Worm (Caenorhabditis elegans) whole organism, L1 larva: ENCODE data around the gene C05C12.1.
A peak's percentile ranks its signal among the peaks of the same experiment; 100 is the strongest.

Experiments
- C16A3.4 ChIP-seq: fragments of 150-350 bp; optimal IDR thresholded peaks from 2 replicates; lab custom pipeline; 2014; ENCODE audit warnings: missing biosample characterization, missing genetic modification characterization
- C34B4.2 ChIP-seq: sonication (generic microtip); optimal IDR thresholded peaks from 2 replicates; lab custom pipeline; 2017; ENCODE audit warnings: mild to moderate bottlenecking, missing genetic modification characterization, missing compliant biosample characterization
- Y116A8C.19 ChIP-seq: sonication (generic microtip); optimal IDR thresholded peaks from 2 replicates; lab custom pipeline; 2016; ENCODE audit warnings: missing compliant biosample characterization, missing genetic modification characterization, borderline replicate concordance
- aha-1 ChIP-seq: fragments of 150-350 bp; optimal IDR thresholded peaks from 2 replicates; lab custom pipeline; 2014; ENCODE audit warnings: missing biosample characterization, missing genetic modification characterization
- blmp-1 ChIP-seq: fragments of 150-350 bp; optimal IDR thresholded peaks from 2 replicates; lab custom pipeline; 2014; ENCODE audit warnings: missing biosample characterization, missing genetic modification characterization
- ceh-8 ChIP-seq: fragments of 200-800 bp; sonication (Bioruptor generic); optimal IDR thresholded peaks from 2 replicates; lab custom pipeline; 2018; ENCODE audit warnings: mild to moderate bottlenecking, missing genetic modification characterization, moderate library complexity, missing compliant biosample characterization
- ceh-82 ChIP-seq, 3 experiments: fragments of 150-350 bp in 1 of 3; sonication (generic microtip) in 2 of 3; optimal IDR thresholded peaks; 2 replicates each; lab custom pipeline; 2014 to 2017; ENCODE audit warnings: missing biosample characterization in 3 of 3, missing genetic modification characterization in 3 of 3
- ceh-90 ChIP-seq: sonication (generic microtip); optimal IDR thresholded peaks from 2 replicates; lab custom pipeline; 2016; ENCODE audit warnings: missing genetic modification characterization, missing compliant biosample characterization
- ces-1 ChIP-seq: fragments of 150-350 bp; optimal IDR thresholded peaks from 2 replicates; lab custom pipeline; 2014; ENCODE audit warnings: missing biosample characterization, missing genetic modification reagents, missing genetic modification characterization
- dsc-1 ChIP-seq: sonication (generic microtip); optimal IDR thresholded peaks from 2 replicates; lab custom pipeline; 2016; ENCODE audit warnings: mild to moderate bottlenecking, missing genetic modification characterization, missing compliant biosample characterization
- efl-1 ChIP-seq, 4 experiments: fragments of 150-350 bp; optimal IDR thresholded peaks in 3 of 4; peaks in 1 of 4; 1 replicate in 1 of 4; 2 replicates in 3 of 4; lab custom pipeline; 2014; ENCODE audit warnings: missing biosample characterization in 2 of 4, missing genetic modification characterization in 2 of 4, missing genetic modification reagents in 2 of 4
- efl-3 ChIP-seq: fragments of 200-800 bp; sonication (Bioruptor generic); optimal IDR thresholded peaks from 2 replicates; lab custom pipeline; 2018; ENCODE audit warnings: mild to moderate bottlenecking, missing genetic modification characterization, missing compliant biosample characterization
- elt-2 ChIP-seq: sonication (generic microtip); optimal IDR thresholded peaks from 2 replicates; lab custom pipeline; 2016; ENCODE audit warnings: missing genetic modification characterization, mild to moderate bottlenecking, inconsistent platforms, missing compliant biosample characterization, missing genetic modification reagents
- fkh-4 ChIP-seq: sonication (generic microtip); optimal IDR thresholded peaks from 2 replicates; lab custom pipeline; 2016; ENCODE audit warnings: missing compliant biosample characterization, missing genetic modification characterization, borderline replicate concordance
- fkh-8 ChIP-seq: sonication (generic microtip); optimal IDR thresholded peaks from 2 replicates; lab custom pipeline; 2016; ENCODE audit warnings: mild to moderate bottlenecking, missing genetic modification characterization, missing compliant biosample characterization
- lin-35 ChIP-seq, 2 experiments: fragments of 150-350 bp; optimal IDR thresholded peaks; 2 replicates each; lab custom pipeline; 2014; ENCODE audit warnings: missing biosample characterization in 2 of 2, missing genetic modification characterization in 2 of 2, missing genetic modification reagents in 2 of 2
- lsy-2 ChIP-seq, 2 experiments: fragments of 150-350 bp; optimal IDR thresholded peaks; 2 replicates each; lab custom pipeline; 2014; ENCODE audit warnings: missing biosample characterization in 2 of 2, missing genetic modification characterization in 2 of 2
- mab-9 ChIP-seq: fragments of 200-800 bp; sonication (Bioruptor generic); IDR thresholded peaks from 2 replicates; pipeline ENCODE4 v1.3.6; 2022; ENCODE audit warnings: missing genetic modification reagents, missing genetic modification characterization, missing compliant biosample characterization
- nhr-11 ChIP-seq: fragments of 150-350 bp; optimal IDR thresholded peaks from 2 replicates; lab custom pipeline; 2014; ENCODE audit warnings: missing biosample characterization, missing genetic modification characterization
- nhr-237 ChIP-seq: fragments of 150-350 bp; optimal IDR thresholded peaks from 2 replicates; lab custom pipeline; 2014; ENCODE audit warnings: missing biosample characterization, missing genetic modification characterization
- nhr-28 ChIP-seq: fragments of 150-350 bp; optimal IDR thresholded peaks from 2 replicates; lab custom pipeline; 2014; ENCODE audit warnings: missing biosample characterization, missing genetic modification characterization
- nhr-71 ChIP-seq: sonication (generic microtip); optimal IDR thresholded peaks from 2 replicates; lab custom pipeline; 2016; ENCODE audit warnings: mild to moderate bottlenecking, missing genetic modification characterization, moderate library complexity, missing compliant biosample characterization
- nhr-76 ChIP-seq: sonication (generic microtip); optimal IDR thresholded peaks from 2 replicates; lab custom pipeline; 2017; ENCODE audit warnings: missing biosample characterization, missing genetic modification characterization
- nhr-84 ChIP-seq: sonication (generic microtip); optimal IDR thresholded peaks from 2 replicates; lab custom pipeline; 2017; ENCODE audit warnings: missing biosample characterization, missing genetic modification characterization
- nhr-90 ChIP-seq: sonication (generic microtip); optimal IDR thresholded peaks from 2 replicates; lab custom pipeline; 2016; ENCODE audit warnings: mild to moderate bottlenecking, missing genetic modification characterization, missing compliant biosample characterization; ENCODE audit not compliant: poor library complexity
- rnt-1 ChIP-seq: sonication (generic microtip); optimal IDR thresholded peaks from 2 replicates; lab custom pipeline; 2016; ENCODE audit warnings: mild to moderate bottlenecking, missing genetic modification characterization, moderate library complexity, missing compliant biosample characterization
- snpc-4 ChIP-seq: fragments of 150-350 bp; optimal IDR thresholded peaks from 2 replicates; lab custom pipeline; 2014; ENCODE audit warnings: missing biosample characterization, missing genetic modification characterization
- sup-37 ChIP-seq: fragments of 200-800 bp; sonication (Bioruptor generic); optimal IDR thresholded peaks from 2 replicates; lab custom pipeline; 2018; ENCODE audit warnings: mild to moderate bottlenecking, missing genetic modification characterization, missing compliant biosample characterization
- unc-30 ChIP-seq: sonication (generic microtip); optimal IDR thresholded peaks from 2 replicates; lab custom pipeline; 2017; ENCODE audit warnings: missing biosample characterization, missing genetic modification characterization

The C05C12.1 gene

ce11 chrIV:11298154-11299086 lies 44.6 kb downstream of the C05C12.1 start, which contains the start of the genes B0035.15 and dnj-1 (continued):
- TF ChIP-seq nhr-11 (no peak), ces-1 (GFP tag; lab: Kevin White, UChicago) (no peak), nhr-84 (tag; lab: Kevin White, UChicago) (no peak), lin-35 (GFP tag; optimal IDR thresholded peaks at IDR 0.05; lab: Kevin White, UChicago) (peak; percentile 21 to 23), C16A3.4 (tag; lab: Kevin White, UChicago) (peak; percentile 30), blmp-1 (peak; percentile 89), snpc-4 (peak; percentile 23), lsy-2 (tag; optimal IDR thresholded peaks at IDR 0.05; lab: Kevin White, UChicago) (peak; percentile 43 to 57), nhr-76 (tag; lab: Kevin White, UChicago) (no peak), nhr-237 (tag; lab: Kevin White, UChicago) (no peak), elt-2 (tag; lab: Kevin White, UChicago) (no peak), ceh-8 (no peak), nhr-90 (peak; percentile 17), nhr-71 (tag; lab: Kevin White, UChicago) (peak; percentile 50)

DNA sequence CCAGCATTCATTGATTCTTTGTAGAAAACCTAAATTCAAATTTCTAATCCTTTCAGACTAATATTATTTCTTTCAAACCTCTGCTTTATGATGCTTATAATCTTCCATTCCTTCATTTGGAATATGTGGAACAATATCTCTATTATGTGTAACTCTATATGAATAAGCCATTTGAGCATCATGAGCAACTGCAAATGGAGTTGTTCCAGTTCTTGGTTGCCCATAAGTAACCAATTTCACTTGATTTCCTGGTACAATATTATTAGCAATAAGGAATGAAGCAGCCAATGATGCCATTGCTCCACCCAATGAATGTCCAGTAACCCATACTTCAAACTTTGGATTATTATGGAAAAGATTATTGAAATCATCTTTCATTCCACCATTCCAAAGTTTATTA lies 51.2 kb downstream of the C05C12.1 start:
- TF ChIP-seq nhr-28 (tag; lab: Kevin White, UChicago) (no peak), ceh-82 (tag; optimal IDR thresholded peaks at IDR 0.05; lab: Kevin White, UChicago) (no peak), C34B4.2 (tag; lab: Kevin White, UChicago) (no peak), Y116A8C.19 (tag; lab: Kevin White, UChicago) (no peak), sup-37 (GFP tag; lab: Kevin White, UChicago) (no peak), mab-9 (no peak), fkh-4 (tag; lab: Kevin White, UChicago) (no peak), rnt-1 (no peak), dsc-1 (tag; lab: Kevin White, UChicago) (peak; percentile 55), nhr-71 (tag; lab: Kevin White, UChicago) (no peak), unc-30 (tag; lab: Kevin White, UChicago) (no peak), elt-2 (tag; lab: Kevin White, UChicago) (no peak), efl-1 (optimal IDR thresholded peaks at IDR 0.05; lab: Kevin White, UChicago) (no peak), efl-1 (GFP tag; optimal IDR thresholded peaks at IDR 0.05 in 1 of 2; lab: Kevin White, UChicago) (peak in 1 of 2 experiments; percentile 67), fkh-8 (no peak), ceh-90 (tag; lab: Kevin White, UChicago) (no peak), efl-3 (no peak), aha-1 (tag; lab: Kevin White, UChicago) (no peak)
